Fruit fly (Drosophila melanogaster) whole organism, embryonic: ENCODE results near the gene DIP2.

Source experiments
- Ada2b ChIP-seq: fragments of 200-800 bp; sonication (Bioruptor generic); IDR thresholded peaks from 2 replicates; pipeline ENCODE4 v1.3.6; 2022; ENCODE audit warnings: missing biosample characterization, missing genetic modification characterization
- B-H2 ChIP-seq: fragments of 200-800 bp; sonication (Bioruptor generic); optimal IDR thresholded peaks from 2 replicates; lab custom pipeline; 2018; ENCODE audit warnings: missing biosample characterization, mild to moderate bottlenecking, missing genetic modification characterization
- Blimp-1 ChIP-seq: fragments of 200-800 bp; sonication (Bioruptor generic); optimal IDR thresholded peaks from 3 replicates; lab custom pipeline; 2018; ENCODE audit warnings: missing biosample characterization, missing genetic modification characterization, mild to moderate bottlenecking, moderate library complexity, missing genetic modification reagents
- Bteb2 ChIP-seq: fragments of 200-800 bp; sonication (Bioruptor generic); optimal IDR thresholded peaks from 2 replicates; lab custom pipeline; 2016; ENCODE audit warnings: missing biosample characterization, missing genetic modification characterization
- CG1024 ChIP-seq: fragments of 200-800 bp; sonication (Bioruptor generic); IDR thresholded peaks from 2 replicates; pipeline ENCODE4 v1.3.6; 2022; ENCODE audit warnings: missing biosample characterization, missing genetic modification characterization
- CG10321 ChIP-seq: fragments of 200-800 bp; sonication (Bioruptor generic); IDR thresholded peaks from 2 replicates; pipeline ENCODE4 v1.3.6; 2022; ENCODE audit warnings: missing biosample characterization, missing genetic modification characterization
- CG10979 ChIP-seq: fragments of 200-800 bp; sonication (Bioruptor generic); optimal IDR thresholded peaks from 2 replicates; lab custom pipeline; 2018; ENCODE audit warnings: missing biosample characterization, mild to moderate bottlenecking, missing genetic modification characterization, moderate library complexity
- CG11093 ChIP-seq: fragments of 200-800 bp; sonication (Bioruptor generic); IDR thresholded peaks from 3 replicates; pipeline ENCODE4 v1.3.6; 2022; ENCODE audit warnings: missing biosample characterization, missing genetic modification characterization
- CG12391 ChIP-seq: fragments of 200-800 bp; sonication (Bioruptor generic); optimal IDR thresholded peaks from 3 replicates; lab custom pipeline; 2018; ENCODE audit warnings: missing biosample characterization, mild to moderate bottlenecking, missing genetic modification characterization, moderate library complexity
- CG16779 ChIP-seq: fragments of 200-800 bp; sonication (Bioruptor generic); IDR thresholded peaks from 2 replicates; pipeline ENCODE4 v1.3.6; 2022; ENCODE audit warnings: missing biosample characterization, missing genetic modification characterization
- CG17829 ChIP-seq: fragments of 200-800 bp; optimal IDR thresholded peaks from 2 replicates; lab custom pipeline; 2019; ENCODE audit warnings: missing biosample characterization, mild to moderate bottlenecking, missing genetic modification characterization, moderate library complexity
- CG31224 ChIP-seq: fragments of 200-800 bp; sonication (Bioruptor generic); IDR thresholded peaks from 2 replicates; pipeline ENCODE4 v1.3.6; 2022; ENCODE audit warnings: missing biosample characterization, missing genetic modification characterization
- CG31365 ChIP-seq: fragments of 200-800 bp; sonication (Bioruptor generic); optimal IDR thresholded peaks from 2 replicates; lab custom pipeline; 2018; ENCODE audit warnings: missing biosample characterization, mild to moderate bottlenecking, missing genetic modification characterization
- CG4404 ChIP-seq: fragments of 200-800 bp; sonication (Bioruptor generic); IDR thresholded peaks from 2 replicates; pipeline ENCODE4 v1.3.6; 2022; ENCODE audit warnings: missing biosample characterization, missing genetic modification characterization
- CG6765 ChIP-seq: fragments of 200-800 bp; sonication (Bioruptor generic); optimal IDR thresholded peaks from 3 replicates; lab custom pipeline; 2017; ENCODE audit warnings: missing biosample characterization, mild to moderate bottlenecking, missing genetic modification characterization
- CG7987 ChIP-seq: fragments of 200-800 bp; sonication (Bioruptor generic); optimal IDR thresholded peaks from 2 replicates; lab custom pipeline; 2018; ENCODE audit warnings: missing biosample characterization, mild to moderate bottlenecking, missing genetic modification characterization, moderate library complexity
- CG8944 ChIP-seq: fragments of 200-800 bp; sonication (Bioruptor generic); optimal IDR thresholded peaks from 3 replicates; lab custom pipeline; 2016; ENCODE audit warnings: missing biosample characterization, missing genetic modification characterization
- Camta ChIP-seq: fragments of 200-800 bp; sonication (Bioruptor generic); optimal IDR thresholded peaks from 2 replicates; lab custom pipeline; 2016; ENCODE audit warnings: missing biosample characterization, missing genetic modification characterization
- CkIIα-i1 ChIP-seq: fragments of 200-800 bp; sonication (Bioruptor generic); IDR thresholded peaks from 2 replicates; pipeline ENCODE4 v1.3.6; 2022; ENCODE audit warnings: missing biosample characterization, missing genetic modification characterization
- D19B ChIP-seq: fragments of 200-800 bp; sonication (Bioruptor generic); optimal IDR thresholded peaks from 2 replicates; lab custom pipeline; 2017; ENCODE audit warnings: missing biosample characterization, mild to moderate bottlenecking, missing genetic modification characterization
- Dip3 ChIP-seq: fragments of 200-800 bp; sonication (Bioruptor generic); optimal IDR thresholded peaks from 3 replicates; lab custom pipeline; 2016; ENCODE audit warnings: missing biosample characterization, missing genetic modification characterization
- Dll ChIP-seq: fragments of 200-800 bp; sonication (Bioruptor generic); IDR thresholded peaks from 4 replicates; pipeline ENCODE4 v1.3.6; 2022; ENCODE audit warnings: missing biosample characterization, missing genetic modification characterization; ENCODE audit not compliant: partially characterized antibody
- Elba2 ChIP-seq: fragments of 200-800 bp; sonication (Bioruptor generic); optimal IDR thresholded peaks from 3 replicates; lab custom pipeline; 2016; ENCODE audit warnings: missing biosample characterization, missing genetic modification characterization
- Ets65A ChIP-seq: fragments of 200-800 bp; sonication (Bioruptor generic); peaks from one replicate; lab custom pipeline; 2016; ENCODE audit warnings: missing biosample characterization, missing genetic modification characterization
- Fer1 ChIP-seq: fragments of 200-800 bp; sonication (Bioruptor generic); optimal IDR thresholded peaks from 2 replicates; lab custom pipeline; 2017; ENCODE audit warnings: missing biosample characterization, mild to moderate bottlenecking, missing genetic modification characterization
- H2.0 ChIP-seq: fragments of 200-800 bp; sonication (Bioruptor generic); IDR thresholded peaks from 2 replicates; pipeline ENCODE4 v1.3.6; 2022; ENCODE audit warnings: missing biosample characterization, missing genetic modification characterization
- HLH3B ChIP-seq: fragments of 200-800 bp; sonication (Bioruptor generic); IDR thresholded peaks from 2 replicates; pipeline ENCODE4 v1.3.6; 2022; ENCODE audit warnings: missing biosample characterization, missing genetic modification characterization
- Hand ChIP-seq: fragments of 200-800 bp; sonication (Bioruptor generic); optimal IDR thresholded peaks from 2 replicates; lab custom pipeline; 2017; ENCODE audit warnings: mild to moderate bottlenecking, missing biosample characterization, missing genetic modification reagents, missing genetic modification characterization
- HmgD ChIP-seq: fragments of 200-800 bp; sonication (Bioruptor generic); optimal IDR thresholded peaks from 3 replicates; lab custom pipeline; 2016; ENCODE audit warnings: missing biosample characterization, missing genetic modification characterization
- Max ChIP-seq: fragments of 200-800 bp; sonication (Bioruptor generic); optimal IDR thresholded peaks from 2 replicates; lab custom pipeline; 2016; ENCODE audit warnings: missing biosample characterization, mild to moderate bottlenecking, missing genetic modification characterization
- NK7.1 ChIP-seq: fragments of 200-800 bp; sonication (Bioruptor generic); optimal IDR thresholded peaks from 3 replicates; lab custom pipeline; 2016; ENCODE audit warnings: missing biosample characterization, missing genetic modification characterization
- NfI ChIP-seq: fragments of 200-800 bp; sonication (Bioruptor generic); optimal IDR thresholded peaks from 3 replicates; lab custom pipeline; 2018; ENCODE audit warnings: missing biosample characterization, mild to moderate bottlenecking, missing genetic modification characterization, moderate library complexity
- Opbp ChIP-seq: fragments of 200-800 bp; sonication (Bioruptor generic); IDR thresholded peaks from 3 replicates; pipeline ENCODE4 v1.3.6; 2022; ENCODE audit warnings: missing biosample characterization, missing genetic modification characterization; ENCODE audit not compliant: partially characterized antibody
- abd-A ChIP-seq: fragments of 200-800 bp; sonication (Bioruptor generic); optimal IDR thresholded peaks from 3 replicates; lab custom pipeline; 2019; ENCODE audit warnings: missing biosample characterization, mild to moderate bottlenecking, missing genetic modification characterization, moderate library complexity
- ara ChIP-seq: fragments of 200-800 bp; sonication (Bioruptor generic); IDR thresholded peaks from 2 replicates; pipeline ENCODE4 v1.3.6; 2022; ENCODE audit warnings: missing biosample characterization, missing genetic modification characterization
- dati ChIP-seq: fragments of 200-800 bp; sonication (Bioruptor generic); IDR thresholded peaks from 2 replicates; pipeline ENCODE4 v1.3.6; 2022; ENCODE audit warnings: missing biosample characterization, missing genetic modification characterization
- fru ChIP-seq: fragments of >200 bp; optimal IDR thresholded peaks from 2 replicates; lab custom pipeline; 2017
- gcm ChIP-seq: fragments of 200-800 bp; sonication (Bioruptor generic); optimal IDR thresholded peaks from 2 replicates; lab custom pipeline; 2019; ENCODE audit warnings: missing biosample characterization, mild to moderate bottlenecking, missing genetic modification characterization, moderate library complexity
- gcm2 ChIP-seq: fragments of 200-800 bp; sonication (Bioruptor generic); optimal IDR thresholded peaks from 2 replicates; lab custom pipeline; 2016; ENCODE audit warnings: missing biosample characterization, missing genetic modification characterization
- gem ChIP-seq: fragments of 200-800 bp; sonication (Bioruptor generic); optimal IDR thresholded peaks from 2 replicates; lab custom pipeline; 2019; ENCODE audit warnings: missing biosample characterization, mild to moderate bottlenecking, missing genetic modification characterization, moderate library complexity
- jigr1 ChIP-seq: fragments of 200-800 bp; sonication (Bioruptor generic); IDR thresholded peaks from 3 replicates; pipeline ENCODE4 v1.3.6; 2022; ENCODE audit warnings: missing biosample characterization, missing genetic modification characterization
- jumu ChIP-seq: fragments of 200-800 bp; sonication (Bioruptor generic); optimal IDR thresholded peaks from 3 replicates; lab custom pipeline; 2016; ENCODE audit warnings: missing biosample characterization, missing genetic modification characterization
- schlank ChIP-seq: fragments of 200-800 bp; sonication (Bioruptor generic); optimal IDR thresholded peaks from 2 replicates; lab custom pipeline; 2018; ENCODE audit warnings: missing biosample characterization, mild to moderate bottlenecking, missing genetic modification characterization
- sd ChIP-seq: fragments of 200-800 bp; sonication (Bioruptor generic); optimal IDR thresholded peaks from 3 replicates; lab custom pipeline; 2018; ENCODE audit warnings: missing biosample characterization, mild to moderate bottlenecking, missing genetic modification characterization, moderate library complexity
- sens ChIP-seq: fragments of 200-800 bp; sonication (Bioruptor generic); peaks from one replicate; lab custom pipeline; 2016; ENCODE audit warnings: missing biosample characterization, missing genetic modification characterization
- sima ChIP-seq: fragments of 200-800 bp; sonication (Bioruptor generic); optimal IDR thresholded peaks from 2 replicates; lab custom pipeline; 2016; ENCODE audit warnings: missing biosample characterization, missing genetic modification characterization
- stc ChIP-seq: fragments of 200-800 bp; sonication (Bioruptor generic); IDR thresholded peaks from 2 replicates; pipeline ENCODE4 v1.3.6; 2022; ENCODE audit warnings: missing biosample characterization, missing genetic modification characterization
- tx ChIP-seq: fragments of 200-800 bp; sonication (Bioruptor generic); optimal IDR thresholded peaks from 2 replicates; lab custom pipeline; 2016; ENCODE audit warnings: missing biosample characterization, missing genetic modification characterization
- unc-4 ChIP-seq: fragments of 200-800 bp; sonication (Bioruptor generic); IDR thresholded peaks from 2 replicates; pipeline ENCODE4 v1.3.6; 2022; ENCODE audit warnings: missing biosample characterization, missing genetic modification characterization; ENCODE audit not compliant: partially characterized antibody
- yki ChIP-seq: fragments of >200 bp; optimal IDR thresholded peaks from 3 replicates; lab custom pipeline; 2018

DIP2 gene

DNA sequence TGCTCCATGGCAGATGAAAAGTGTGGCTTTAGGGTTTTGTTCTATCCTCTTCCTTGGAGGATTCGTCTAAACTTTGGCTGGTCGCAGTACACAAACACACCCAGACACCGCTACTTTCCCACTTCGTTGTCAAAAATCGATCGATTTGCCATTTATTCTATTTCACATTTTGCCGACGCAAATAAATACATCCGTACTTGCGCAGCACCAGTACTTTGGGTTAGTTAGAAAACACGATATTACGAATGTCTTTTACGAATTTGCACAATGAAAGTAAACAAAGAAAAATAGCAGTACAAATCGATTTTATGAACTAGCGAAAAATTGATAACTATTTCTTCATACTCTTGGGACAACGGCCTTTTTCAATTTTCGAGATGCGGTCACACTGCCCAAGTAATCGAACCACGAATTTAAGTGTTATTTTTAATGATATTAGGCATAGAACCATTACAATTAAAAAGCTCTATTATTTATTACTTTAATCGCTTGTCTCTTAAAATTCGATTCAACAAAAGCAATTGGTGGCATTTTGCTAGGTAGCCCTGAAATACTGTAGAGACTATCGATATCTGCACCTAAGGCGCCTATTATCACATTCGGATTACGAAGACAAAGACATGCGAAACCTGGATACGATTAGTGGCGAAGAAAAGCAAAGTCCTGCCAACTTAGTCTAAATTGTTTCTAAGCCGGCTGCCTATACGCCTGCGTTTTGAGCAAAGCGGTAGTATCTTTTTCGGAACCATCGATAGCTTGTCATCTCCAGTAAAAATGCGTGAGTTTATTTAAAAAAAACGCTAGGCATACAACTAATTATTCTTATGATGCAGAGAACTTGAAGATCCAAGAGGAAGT lies at the start of gene DIP2, which contains the start of gene wac (continued):
- TF ChIP-seq Ada2b (GFP tag; lab: Robert Waterston, UW) (peak; percentile 64; the same call in 1 of the 2 replicates), Camta (GFP tag; lab: Kevin White, UChicago) (peak; percentile 50), unc-4 (peak; percentile 95), CG12391 (peak; percentile 81), Bteb2 (GFP tag; lab: Kevin White, UChicago) (peak; percentile 71), CG11093 (GFP tag; lab: Robert Waterston, UW) (peak; percentile 57; the same call in 1 of the 3 replicates), Max (GFP tag; lab: Kevin White, UChicago) (peak; percentile 70), H2.0 (GFP tag; lab: Robert Waterston, UW) (peak; percentile 59; the same call in 1 of the 2 replicates), ara (GFP tag; lab: Robert Waterston, UW) (peak; percentile 56; the same call in 1 of the 2 replicates), CG31224 (GFP tag; lab: Robert Waterston, UW) (peak; percentile 55), CG10321 (GFP tag; lab: Robert Waterston, UW) (no peak), abd-A (no peak), Fer1 (GFP tag; lab: Kevin White, UChicago) (peak; percentile 53), jigr1 (GFP tag; lab: Robert Waterston, UW) (no peak), Dip3 (GFP tag; lab: Kevin White, UChicago) (peak; percentile 90), jumu (peak; percentile 93), CkIIα-i1 (no peak), NK7.1 (GFP tag; lab: Kevin White, UChicago) (peak; percentile 67), CG16779 (peak; percentile 71), Elba2 (GFP tag; lab: Kevin White, UChicago) (peak; percentile 56), HLH3B (GFP tag; lab: Robert Waterston, UW) (peak; percentile 58; the same call in 1 of the 2 replicates), Opbp (peak; percentile 87), CG17829 (peak; percentile 76), HmgD (GFP tag; lab: Kevin White, UChicago) (peak; percentile 78), Hand (GFP tag; lab: Kevin White, UChicago) (no peak), gem (tag; lab: Kevin White, UChicago) (no peak), sens (GFP tag; lab: Kevin White, UChicago) (peak; percentile 95), sd (tag; lab: Kevin White, UChicago) (peak; percentile 25), D19B (GFP tag; lab: Kevin White, UChicago) (no peak), CG31365 (tag; lab: Kevin White, UChicago) (peak; percentile 53), CG7987 (GFP tag; lab: Kevin White, UChicago) (peak; percentile 75), CG4404 (peak; percentile 49), Dll (GFP tag; lab: Robert Waterston, UW) (peak; percentile 96), fru (lab: Kevin White, UChicago) (no peak), CG1024 (peak; percentile 62; the same call in 1 of the 2 replicates), yki (no peak), CG10979 (peak; percentile 42), tx (GFP tag; lab: Kevin White, UChicago) (peak; percentile 84), Blimp-1 (GFP tag; lab: Kevin White, UChicago) (no peak), NfI (GFP tag; lab: Kevin White, UChicago) (peak; percentile 70), gcm (peak; percentile 33), stc (peak; percentile 45), schlank (tag; lab: Kevin White, UChicago) (peak; percentile 53), dati (GFP tag; lab: Robert Waterston, UW) (no peak), CG6765 (GFP tag; lab: Kevin White, UChicago) (peak; percentile 42), CG8944 (GFP tag; lab: Kevin White, UChicago) (peak; percentile 84), sima (GFP tag; lab: Kevin White, UChicago) (no peak), gcm2 (GFP tag; lab: Kevin White, UChicago) (peak; percentile 62), Ets65A (GFP tag; lab: Kevin White, UChicago) (peak; percentile 97), B-H2 (GFP tag; lab: Kevin White, UChicago) (peak; percentile 77)
